Fruit fly (Drosophila melanogaster) S2 (cell line): Measurements from ENCODE around the gene CG13083.

Source experiments
- CG8478 ChIP-seq: fragments of >200 bp; optimal IDR thresholded peaks from 2 replicates; lab custom pipeline; 2018
- CTCF ChIP-seq, 2 experiments: fragments of >200 bp; optimal IDR thresholded peaks; 2 replicates each; lab custom pipeline; 2018

- TF ChIP-seq CG8478 (lab: Kevin White, UChicago) (no peak), CTCF (optimal IDR thresholded peaks at IDR 0.05; lab: Kevin White, UChicago) (no peak)
Measured at dm6 chr2L:19487190-19487589, at the start of gene CG13083.
